Fruit fly (Drosophila melanogaster) whole organism, embryonic: Measurements from ENCODE around the gene Drsl4.

Experiments
- BtbVII ChIP-seq: fragments of 200-800 bp; sonication (Bioruptor generic); optimal IDR thresholded peaks from 3 replicates; lab custom pipeline; 2017; ENCODE audit warnings: missing biosample characterization, mild to moderate bottlenecking, missing genetic modification characterization
- CG10267 ChIP-seq: fragments of 200-800 bp; sonication (Bioruptor generic); optimal IDR thresholded peaks from 2 replicates; lab custom pipeline; 2018; ENCODE audit warnings: missing biosample characterization, mild to moderate bottlenecking, missing genetic modification characterization, moderate library complexity
- CG10274 ChIP-seq: fragments of 200-800 bp; sonication (Bioruptor generic); optimal IDR thresholded peaks from 3 replicates; lab custom pipeline; 2017; ENCODE audit warnings: missing biosample characterization, mild to moderate bottlenecking, missing genetic modification characterization
- CG10543 ChIP-seq: fragments of 200-800 bp; sonication (Bioruptor generic); optimal IDR thresholded peaks from 3 replicates; lab custom pipeline; 2017; ENCODE audit warnings: missing biosample characterization, mild to moderate bottlenecking, missing genetic modification characterization, moderate library complexity
- CG13424 ChIP-seq: fragments of 200-800 bp; sonication (Bioruptor generic); optimal IDR thresholded peaks from 2 replicates; lab custom pipeline; 2019; ENCODE audit warnings: missing biosample characterization, mild to moderate bottlenecking, missing genetic modification characterization, moderate library complexity
- CG14860 ChIP-seq: fragments of 200-800 bp; sonication (Bioruptor generic); IDR thresholded peaks from 3 replicates; pipeline ENCODE4 v1.3.6; 2022; ENCODE audit warnings: missing biosample characterization, missing genetic modification characterization; ENCODE audit not compliant: partially characterized antibody
- CG16779 ChIP-seq: fragments of 200-800 bp; sonication (Bioruptor generic); IDR thresholded peaks from 2 replicates; pipeline ENCODE4 v1.3.6; 2022; ENCODE audit warnings: missing biosample characterization, missing genetic modification characterization
- CG16815 ChIP-seq: fragments of 200-800 bp; sonication (Bioruptor generic); optimal IDR thresholded peaks from 3 replicates; lab custom pipeline; 2017; ENCODE audit warnings: missing biosample characterization, mild to moderate bottlenecking, missing genetic modification characterization
- CG1792 ChIP-seq: fragments of 200-800 bp; sonication (Bioruptor generic); optimal IDR thresholded peaks from 2 replicates; lab custom pipeline; 2016; ENCODE audit warnings: missing biosample characterization, missing genetic modification characterization
- CG18476 ChIP-seq: fragments of 200-800 bp; sonication (Bioruptor generic); optimal IDR thresholded peaks from 2 replicates; lab custom pipeline; 2016; ENCODE audit warnings: missing biosample characterization, mild to moderate bottlenecking, missing genetic modification characterization
- CG2712 ChIP-seq: fragments of 200-800 bp; optimal IDR thresholded peaks from 3 replicates; lab custom pipeline; 2019; ENCODE audit warnings: missing biosample characterization, mild to moderate bottlenecking, missing genetic modification characterization, moderate library complexity
- CG3065 ChIP-seq: fragments of 200-800 bp; sonication (Bioruptor generic); optimal IDR thresholded peaks from 2 replicates; lab custom pipeline; 2016; ENCODE audit warnings: missing biosample characterization, missing genetic modification characterization
- CG43689 ChIP-seq: fragments of 200-800 bp; sonication (Bioruptor generic); IDR thresholded peaks from 2 replicates; pipeline ENCODE4 v1.3.6; 2022; ENCODE audit warnings: missing biosample characterization, missing genetic modification characterization
- CG4820 ChIP-seq: fragments of 200-800 bp; sonication (Bioruptor generic); optimal IDR thresholded peaks from 3 replicates; lab custom pipeline; 2016; ENCODE audit warnings: missing biosample characterization, missing genetic modification characterization
- CG4854 ChIP-seq: fragments of 200-800 bp; sonication (Bioruptor generic); optimal IDR thresholded peaks from 2 replicates; lab custom pipeline; 2016; ENCODE audit warnings: missing biosample characterization, missing genetic modification characterization, inconsistent platforms
- CG5953 ChIP-seq: fragments of 200-800 bp; sonication (Bioruptor generic); IDR thresholded peaks from 2 replicates; pipeline ENCODE4 v1.3.6; 2022; ENCODE audit warnings: missing biosample characterization, missing genetic modification characterization
- CG6254 ChIP-seq: fragments of 200-800 bp; sonication (Bioruptor generic); optimal IDR thresholded peaks from 3 replicates; lab custom pipeline; 2017; ENCODE audit warnings: mild to moderate bottlenecking, missing biosample characterization, missing genetic modification reagents, missing genetic modification characterization
- CG6854 ChIP-seq: fragments of 200-800 bp; sonication (Bioruptor generic); optimal IDR thresholded peaks from 3 replicates; lab custom pipeline; 2017; ENCODE audit warnings: missing biosample characterization, mild to moderate bottlenecking, missing genetic modification characterization
- CG7357 ChIP-seq: fragments of 200-800 bp; sonication (Bioruptor generic); IDR thresholded peaks from 3 replicates; pipeline ENCODE4 v1.3.6; 2022; ENCODE audit warnings: missing biosample characterization, missing genetic modification characterization
- CG7928 ChIP-seq: fragments of 200-800 bp; sonication (Bioruptor generic); optimal IDR thresholded peaks from 2 replicates; lab custom pipeline; 2017; ENCODE audit warnings: missing biosample characterization, mild to moderate bottlenecking, missing genetic modification characterization
- D ChIP-seq, 2 experiments: fragments of 200-800 bp in 1 of 2; fragments of >200 bp in 1 of 2; sonication (Bioruptor generic) in 1 of 2; optimal IDR thresholded peaks; 2 replicates in 1 of 2; 3 replicates in 1 of 2; lab custom pipeline; 2017; ENCODE audit warnings: mild to moderate bottlenecking in 1 of 2, missing biosample characterization in 1 of 2, missing genetic modification characterization in 1 of 2, missing genetic modification reagents in 1 of 2
- Elba2 ChIP-seq: fragments of 200-800 bp; sonication (Bioruptor generic); optimal IDR thresholded peaks from 3 replicates; lab custom pipeline; 2016; ENCODE audit warnings: missing biosample characterization, missing genetic modification characterization
- HHEX ChIP-seq: fragments of 200-800 bp; sonication (Bioruptor generic); optimal IDR thresholded peaks from 3 replicates; lab custom pipeline; 2017; ENCODE audit warnings: missing biosample characterization, mild to moderate bottlenecking, missing genetic modification characterization, missing genetic modification reagents
- Hey ChIP-seq: fragments of 200-800 bp; sonication (Bioruptor generic); optimal IDR thresholded peaks from 3 replicates; lab custom pipeline; 2018; ENCODE audit warnings: missing biosample characterization, mild to moderate bottlenecking, missing genetic modification characterization
- MESR4 ChIP-seq: fragments of 200-800 bp; sonication (Bioruptor generic); optimal IDR thresholded peaks from 2 replicates; lab custom pipeline; 2018; ENCODE audit warnings: missing biosample characterization, mild to moderate bottlenecking, missing genetic modification characterization, moderate library complexity
- MTF-1 ChIP-seq: fragments of 200-800 bp; sonication (Bioruptor generic); optimal IDR thresholded peaks from 2 replicates; lab custom pipeline; 2018; ENCODE audit warnings: missing biosample characterization, mild to moderate bottlenecking, missing genetic modification characterization, borderline replicate concordance
- Max ChIP-seq: fragments of 200-800 bp; sonication (Bioruptor generic); optimal IDR thresholded peaks from 2 replicates; lab custom pipeline; 2016; ENCODE audit warnings: missing biosample characterization, mild to moderate bottlenecking, missing genetic modification characterization
- Opbp ChIP-seq: fragments of 200-800 bp; sonication (Bioruptor generic); IDR thresholded peaks from 3 replicates; pipeline ENCODE4 v1.3.6; 2022; ENCODE audit warnings: missing biosample characterization, missing genetic modification characterization; ENCODE audit not compliant: partially characterized antibody
- Sox102F ChIP-seq: fragments of 200-800 bp; sonication (Bioruptor generic); optimal IDR thresholded peaks from 2 replicates; lab custom pipeline; 2018; ENCODE audit warnings: missing biosample characterization, mild to moderate bottlenecking, missing genetic modification characterization, moderate library complexity
- TFAM ChIP-seq: fragments of 200-800 bp; sonication (Bioruptor generic); optimal IDR thresholded peaks from 2 replicates; lab custom pipeline; 2017; ENCODE audit warnings: missing biosample characterization, missing genetic modification characterization, inconsistent platforms
- YL-1 ChIP-seq: fragments of 200-800 bp; sonication (Bioruptor generic); optimal IDR thresholded peaks from 3 replicates; lab custom pipeline; 2017; ENCODE audit warnings: missing biosample characterization, mild to moderate bottlenecking, missing genetic modification characterization
- abd-A ChIP-seq: fragments of 200-800 bp; sonication (Bioruptor generic); optimal IDR thresholded peaks from 3 replicates; lab custom pipeline; 2019; ENCODE audit warnings: missing biosample characterization, mild to moderate bottlenecking, missing genetic modification characterization, moderate library complexity
- cg ChIP-seq: fragments of 200-800 bp; sonication (Bioruptor generic); optimal IDR thresholded peaks from 3 replicates; lab custom pipeline; 2019; ENCODE audit warnings: missing biosample characterization, mild to moderate bottlenecking, missing genetic modification characterization, moderate library complexity
- corto ChIP-seq: fragments of 200-800 bp; sonication (Bioruptor generic); optimal IDR thresholded peaks from 2 replicates; lab custom pipeline; 2016; ENCODE audit warnings: missing biosample characterization, mild to moderate bottlenecking, missing genetic modification characterization, moderate library complexity
- dm ChIP-seq: fragments of 200-800 bp; sonication (Bioruptor generic); optimal IDR thresholded peaks from 3 replicates; lab custom pipeline; 2016; ENCODE audit warnings: missing biosample characterization, missing genetic modification characterization
- fd64A ChIP-seq: fragments of 200-800 bp; sonication (Bioruptor generic); optimal IDR thresholded peaks from 3 replicates; lab custom pipeline; 2018; ENCODE audit warnings: missing biosample characterization, mild to moderate bottlenecking, missing genetic modification characterization
- inv ChIP-seq: fragments of 200-800 bp; sonication (Bioruptor generic); IDR thresholded peaks from 2 replicates; pipeline ENCODE4 v1.3.6; 2022; ENCODE audit warnings: missing biosample characterization, missing genetic modification characterization; ENCODE audit not compliant: partially characterized antibody
- nerfin-1 ChIP-seq: fragments of 200-800 bp; sonication (Bioruptor generic); optimal IDR thresholded peaks from 3 replicates; lab custom pipeline; 2019; ENCODE audit warnings: missing biosample characterization, mild to moderate bottlenecking, missing genetic modification characterization, moderate library complexity
- oc ChIP-seq: fragments of 200-800 bp; sonication (Bioruptor generic); optimal IDR thresholded peaks from 2 replicates; lab custom pipeline; 2018; ENCODE audit warnings: missing biosample characterization, mild to moderate bottlenecking, missing genetic modification characterization, moderate library complexity
- pan ChIP-seq, 4 experiments: fragments of >200 bp in 3 of 4; fragments of 200-800 bp in 1 of 4; sonication (Bioruptor generic) in 1 of 4; optimal IDR thresholded peaks in 3 of 4; IDR thresholded peaks in 1 of 4; 2 replicates each; pipeline versions ENCODE4 v1.3.6 to Lab custom; 2017 to 2022; ENCODE audit warnings: missing biosample characterization in 2 of 4, missing genetic modification characterization in 2 of 4, mixed read lengths in 1 of 4
- pum ChIP-seq: fragments of 200-800 bp; sonication (Bioruptor generic); optimal IDR thresholded peaks from 2 replicates; lab custom pipeline; 2016; ENCODE audit warnings: missing biosample characterization, missing genetic modification characterization
- tx ChIP-seq: fragments of 200-800 bp; sonication (Bioruptor generic); optimal IDR thresholded peaks from 2 replicates; lab custom pipeline; 2016; ENCODE audit warnings: missing biosample characterization, missing genetic modification characterization
- wdn ChIP-seq: fragments of 200-800 bp; sonication (Bioruptor generic); IDR thresholded peaks from 2 replicates; pipeline ENCODE4 v1.3.6; 2022; ENCODE audit warnings: missing biosample characterization, missing genetic modification characterization

The Drsl4 gene

dm6 chr3L:3303534-3304459 is 11.6 kb upstream of the Drsl4 start, which contains the start of gene ZnT63C (continued):
- peak; percentile 26 for TF ChIP-seq fd64A
- TF ChIP-seq CG2712 (tag; lab: Kevin White, UChicago) = peak; percentile 100
- TF ChIP-seq CG18476 (GFP tag; lab: Kevin White, UChicago) = no peak
- TF ChIP-seq CG6854 (GFP tag; lab: Kevin White, UChicago) = peak; percentile 11
- TF ChIP-seq TFAM = no peak
- no peak for TF ChIP-seq CG13424 (tag; lab: Kevin White, UChicago)
- TF ChIP-seq MESR4 (GFP tag; lab: Kevin White, UChicago) = peak; percentile 92
- TF ChIP-seq CG6254 (GFP tag; lab: Kevin White, UChicago) = no peak
- TF ChIP-seq CG4820 (GFP tag; lab: Kevin White, UChicago) = no peak
- peak; percentile 72 for TF ChIP-seq YL-1 (GFP tag; lab: Kevin White, UChicago)
- TF ChIP-seq dm (GFP tag; lab: Kevin White, UChicago) = peak; percentile 21
- TF ChIP-seq Elba2 (GFP tag; lab: Kevin White, UChicago) = no peak
- no peak for TF ChIP-seq HHEX
- TF ChIP-seq CG3065 = no peak
- TF ChIP-seq pan (optimal IDR thresholded peaks at IDR 0.05; lab: Kevin White, UChicago) = no peak
- TF ChIP-seq pan (GFP tag; optimal IDR thresholded peaks at IDR 0.05 in 1 of 2, IDR thresholded peaks at IDR 0.05 in 1 of 2) = peak in 1 of 2 experiments; percentile 10
- TF ChIP-seq D (optimal IDR thresholded peaks at IDR 0.05; lab: Kevin White, UChicago) = no peak
- peak; percentile 6 for TF ChIP-seq D (GFP tag; optimal IDR thresholded peaks at IDR 0.05; lab: Kevin White, UChicago)
- no peak for TF ChIP-seq CG43689
- no peak for TF ChIP-seq Max (GFP tag; lab: Kevin White, UChicago)
- peak; percentile 99 for TF ChIP-seq nerfin-1
- 0 out of 2 replicates have a peak, but pooled peaks have one; percentile 23 for TF ChIP-seq CG5953 (GFP tag; lab: Robert Waterston, UW)
- TF ChIP-seq abd-A (tag; lab: Kevin White, UChicago) = no peak
- peak; percentile 41 for TF ChIP-seq inv (GFP tag; lab: Robert Waterston, UW)
- 0 out of 2 replicates have a peak, but pooled peaks have one; percentile 6 for TF ChIP-seq wdn (GFP tag; lab: Robert Waterston, UW)
- peak; percentile 83 for TF ChIP-seq cg (GFP tag; lab: Kevin White, UChicago)
- no peak for TF ChIP-seq CG7357
- TF ChIP-seq MTF-1 = peak; percentile 23
- TF ChIP-seq Hey (tag; lab: Kevin White, UChicago) = no peak
- no peak for TF ChIP-seq oc (tag; lab: Kevin White, UChicago)
- TF ChIP-seq corto = no peak
- no peak for TF ChIP-seq BtbVII (GFP tag; lab: Kevin White, UChicago)
- no peak for TF ChIP-seq CG10543 (GFP tag; lab: Kevin White, UChicago)
- no peak for TF ChIP-seq CG16815 (GFP tag; lab: Kevin White, UChicago)
- no peak for TF ChIP-seq CG7928 (GFP tag; lab: Kevin White, UChicago)
- no peak for TF ChIP-seq tx
- no peak for TF ChIP-seq CG4854 (GFP tag; lab: Kevin White, UChicago)
- no peak for TF ChIP-seq CG10267
- no peak for TF ChIP-seq Sox102F (GFP tag; lab: Kevin White, UChicago)
- no peak for TF ChIP-seq pum (GFP tag; lab: Kevin White, UChicago)
- TF ChIP-seq CG10274 (GFP tag; lab: Kevin White, UChicago) = no peak
- no peak for TF ChIP-seq CG1792 (GFP tag; lab: Kevin White, UChicago)
- TF ChIP-seq CG16779 (GFP tag; lab: Robert Waterston, UW) = no peak
- TF ChIP-seq Opbp (GFP tag; lab: Robert Waterston, UW) = peak; percentile 84
- peak; percentile 88 for TF ChIP-seq CG14860 (GFP tag; lab: Robert Waterston, UW)
- TF ChIP-seq, all 482 proteins: peak for 101
